Worm (Caenorhabditis elegans): ENCODE results near the gene nfyb-1.

DNA sequence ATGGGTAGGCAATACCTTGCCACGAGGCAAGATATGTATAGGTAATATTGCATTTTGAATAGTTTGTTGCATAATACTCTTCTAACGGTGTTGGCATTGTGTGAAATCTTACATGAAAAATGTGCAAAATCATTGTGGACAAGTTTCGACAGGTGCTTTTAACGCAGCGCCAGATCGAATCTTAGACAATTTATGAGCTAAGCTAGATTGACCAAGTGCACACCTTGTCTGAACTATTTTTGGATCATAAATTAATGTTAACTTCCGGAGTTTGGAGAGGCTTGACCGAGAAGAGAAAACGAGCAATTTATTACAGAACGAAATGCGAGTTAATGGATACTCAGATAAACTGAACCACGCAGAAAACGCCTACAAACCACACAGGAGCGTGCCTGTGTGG lies 42.1 kb upstream of the nfyb-1 start, which contains the start of gene srh-105:
- no peak for TF ChIP-seq nhr-76 (tag; optimal IDR thresholded peaks at IDR 0.05)
- TF ChIP-seq snpc-4 (tag; optimal IDR thresholded peaks at IDR 0.05) = no peak
- no peak for TF ChIP-seq aly-2 (tag; optimal IDR thresholded peaks at IDR 0.05)
- no peak for TF ChIP-seq ztf-4 (tag; optimal IDR thresholded peaks at IDR 0.05)
- TF ChIP-seq ztf-11 (tag; optimal IDR thresholded peaks at IDR 0.05) = no peak

All from whole organism, L1 larva.